Worm (Caenorhabditis elegans) whole organism, late embryonic: ENCODE data around the gene C46F9.6.

Experiments used
- F13H6.1 ChIP-seq: sonication (generic microtip); optimal IDR thresholded peaks from 2 replicates; lab custom pipeline; 2016; ENCODE audit warnings: missing genetic modification characterization, missing compliant biosample characterization
- K02D7.2 ChIP-seq: sonication (generic microtip); optimal IDR thresholded peaks from 2 replicates; lab custom pipeline; 2017; ENCODE audit warnings: mild to moderate bottlenecking, missing genetic modification characterization, missing compliant biosample characterization
- K09A11.1 ChIP-seq: sonication (generic microtip); optimal IDR thresholded peaks from 2 replicates; lab custom pipeline; 2017; ENCODE audit warnings: antibody characterized with exemption, mild to moderate bottlenecking, missing genetic modification characterization, missing compliant biosample characterization; ENCODE audit not compliant: insufficient read depth
- Y22D7AL.16 ChIP-seq: sonication (generic microtip); optimal IDR thresholded peaks from 2 replicates; lab custom pipeline; 2016; ENCODE audit warnings: missing genetic modification characterization, missing compliant biosample characterization
- ahr-1 ChIP-seq: sonication (generic microtip); optimal IDR thresholded peaks from 2 replicates; lab custom pipeline; 2016; ENCODE audit warnings: missing genetic modification characterization, missing compliant biosample characterization
- ama-1 ChIP-seq: fragments of 150-350 bp; optimal IDR thresholded peaks from 2 replicates; lab custom pipeline; 2014
- ceh-19 ChIP-seq: fragments of 200-800 bp; sonication (Bioruptor generic); optimal IDR thresholded peaks from 2 replicates; lab custom pipeline; 2018; ENCODE audit warnings: mild to moderate bottlenecking, missing genetic modification characterization, missing compliant biosample characterization
- ceh-24 ChIP-seq: sonication (generic microtip); optimal IDR thresholded peaks from 2 replicates; lab custom pipeline; 2016; ENCODE audit warnings: mild to moderate bottlenecking, missing genetic modification characterization, missing compliant biosample characterization
- ceh-30 ChIP-seq: fragments of 150-350 bp; optimal IDR thresholded peaks from 2 replicates; lab custom pipeline; 2014; ENCODE audit warnings: missing biosample characterization, missing genetic modification characterization
- ceh-31 ChIP-seq: sonication (generic microtip); optimal IDR thresholded peaks from 2 replicates; lab custom pipeline; 2016; ENCODE audit warnings: missing genetic modification characterization, missing compliant biosample characterization
- ceh-48 ChIP-seq: sonication (generic microtip); optimal IDR thresholded peaks from 2 replicates; lab custom pipeline; 2016; ENCODE audit warnings: missing genetic modification characterization, inconsistent platforms, missing compliant biosample characterization
- ceh-6 ChIP-seq: fragments of 200-800 bp; sonication (Bioruptor generic); optimal IDR thresholded peaks from 2 replicates; lab custom pipeline; 2018; ENCODE audit warnings: mild to moderate bottlenecking, missing genetic modification characterization, missing compliant biosample characterization
- ceh-9 ChIP-seq: sonication (generic microtip); optimal IDR thresholded peaks from 2 replicates; lab custom pipeline; 2016; ENCODE audit warnings: mild to moderate bottlenecking, missing genetic modification characterization, inconsistent platforms, missing compliant biosample characterization
- dmd-4 ChIP-seq: sonication (generic microtip); optimal IDR thresholded peaks from 2 replicates; lab custom pipeline; 2016; ENCODE audit warnings: borderline replicate concordance, missing genetic modification characterization, missing compliant biosample characterization
- dve-1 ChIP-seq: sonication (generic microtip); optimal IDR thresholded peaks from 2 replicates; lab custom pipeline; 2017; ENCODE audit warnings: antibody characterized with exemption, mild to moderate bottlenecking, missing genetic modification characterization, missing compliant biosample characterization
- ets-4 ChIP-seq: sonication (generic microtip); optimal IDR thresholded peaks from 2 replicates; lab custom pipeline; 2016; ENCODE audit warnings: missing genetic modification characterization, missing compliant biosample characterization
- eyg-1 ChIP-seq: sonication (generic microtip); optimal IDR thresholded peaks from 2 replicates; lab custom pipeline; 2016; ENCODE audit warnings: missing genotype, missing genetic modification characterization, missing compliant biosample characterization
- fkh-10 ChIP-seq: fragments of 150-350 bp; optimal IDR thresholded peaks from 2 replicates; lab custom pipeline; 2014; ENCODE audit warnings: missing biosample characterization, missing genetic modification reagents, missing genetic modification characterization
- gmeb-2 ChIP-seq: sonication (generic microtip); optimal IDR thresholded peaks from 2 replicates; lab custom pipeline; 2016; ENCODE audit warnings: missing genetic modification characterization, inconsistent platforms, missing compliant biosample characterization
- hlh-6 ChIP-seq: sonication (generic microtip); optimal IDR thresholded peaks from 2 replicates; lab custom pipeline; 2016; ENCODE audit warnings: missing genotype, missing genetic modification characterization, missing compliant biosample characterization
- hlh-8 ChIP-seq: sonication (generic microtip); optimal IDR thresholded peaks from 2 replicates; lab custom pipeline; 2016; ENCODE audit warnings: missing genotype, missing genetic modification characterization, missing compliant biosample characterization
- lim-6 ChIP-seq: sonication (generic microtip); optimal IDR thresholded peaks from 2 replicates; lab custom pipeline; 2016; ENCODE audit warnings: missing genetic modification characterization, missing compliant biosample characterization
- lin-11 ChIP-seq: fragments of 200-800 bp; sonication (Bioruptor generic); optimal IDR thresholded peaks from 2 replicates; lab custom pipeline; 2018; ENCODE audit warnings: mild to moderate bottlenecking, missing genetic modification characterization, missing compliant biosample characterization
- madf-2 ChIP-seq: sonication (generic microtip); optimal IDR thresholded peaks from 2 replicates; lab custom pipeline; 2017; ENCODE audit warnings: missing genetic modification characterization, missing compliant biosample characterization
- nhr-11 ChIP-seq: fragments of 150-350 bp; optimal IDR thresholded peaks from 2 replicates; lab custom pipeline; 2014; ENCODE audit warnings: missing biosample characterization, missing genetic modification characterization
- nhr-232 ChIP-seq: sonication (generic microtip); optimal IDR thresholded peaks from 2 replicates; lab custom pipeline; 2016; ENCODE audit warnings: missing genetic modification characterization, missing compliant biosample characterization
- npax-4 ChIP-seq: sonication (generic microtip); optimal IDR thresholded peaks from 2 replicates; lab custom pipeline; 2016; ENCODE audit warnings: missing genetic modification characterization, missing compliant biosample characterization
- pat-9 ChIP-seq: fragments of 200-800 bp; sonication (Bioruptor generic); optimal IDR thresholded peaks from 2 replicates; lab custom pipeline; 2018; ENCODE audit warnings: mild to moderate bottlenecking, missing genetic modification characterization, moderate library complexity, missing compliant biosample characterization
- pha-2 ChIP-seq: sonication (generic microtip); optimal IDR thresholded peaks from 2 replicates; lab custom pipeline; 2017; ENCODE audit warnings: mild to moderate bottlenecking, missing genetic modification characterization, missing compliant biosample characterization
- pha-4 ChIP-seq: fragments of 150-350 bp; optimal IDR thresholded peaks from 2 replicates; lab custom pipeline; 2018; ENCODE audit warnings: missing biosample characterization, missing genetic modification reagents, missing genetic modification characterization
- pqm-1 ChIP-seq: sonication (generic microtip); optimal IDR thresholded peaks from 2 replicates; lab custom pipeline; 2016; ENCODE audit warnings: missing genetic modification characterization, missing compliant biosample characterization
- pros-1 ChIP-seq: fragments of 150-350 bp; optimal IDR thresholded peaks from 2 replicates; lab custom pipeline; 2014; ENCODE audit warnings: missing biosample characterization, missing genetic modification reagents, missing genetic modification characterization
- rnt-1 ChIP-seq: sonication (generic microtip); optimal IDR thresholded peaks from 2 replicates; lab custom pipeline; 2016; ENCODE audit warnings: missing genetic modification characterization, missing compliant biosample characterization
- sox-2 ChIP-seq: fragments of 200-800 bp; sonication (Bioruptor generic); IDR thresholded peaks from 2 replicates; pipeline ENCODE4 v1.3.6; 2022; ENCODE audit warnings: missing genetic modification reagents, missing genetic modification characterization, missing compliant biosample characterization
- sox-4 ChIP-seq: sonication (generic microtip); optimal IDR thresholded peaks from 2 replicates; lab custom pipeline; 2017; ENCODE audit warnings: mild to moderate bottlenecking, missing genetic modification characterization, inconsistent platforms, missing compliant biosample characterization
- syd-9 ChIP-seq: sonication (generic microtip); optimal IDR thresholded peaks from 2 replicates; lab custom pipeline; 2016; ENCODE audit warnings: mild to moderate bottlenecking, missing genetic modification characterization, moderate library complexity, missing compliant biosample characterization
- tbx-2 ChIP-seq: sonication (generic microtip); optimal IDR thresholded peaks from 2 replicates; lab custom pipeline; 2016; ENCODE audit warnings: missing genetic modification characterization, missing compliant biosample characterization
- ttx-3 ChIP-seq: sonication (generic microtip); optimal IDR thresholded peaks from 2 replicates; lab custom pipeline; 2016; ENCODE audit warnings: missing genetic modification reagents, missing genetic modification characterization, missing compliant biosample characterization
- unc-3 ChIP-seq, 2 experiments: fragments of 200-800 bp in 1 of 2; sonication (Bioruptor generic) in 1 of 2; sonication (generic microtip) in 1 of 2; conservative IDR thresholded peaks in 1 of 2; optimal IDR thresholded peaks in 1 of 2; 2 replicates each; pipeline versions ENCODE4 v1.3.6 to Lab custom; 2016 to 2022; ENCODE audit warnings: missing compliant biosample characterization in 2 of 2, missing genetic modification characterization in 2 of 2, missing genetic modification reagents in 1 of 2
- unc-42 ChIP-seq: sonication (generic microtip); optimal IDR thresholded peaks from 2 replicates; lab custom pipeline; 2016; ENCODE audit warnings: missing genotype, missing genetic modification characterization, missing compliant biosample characterization
- unc-86 ChIP-seq: sonication (generic microtip); optimal IDR thresholded peaks from 2 replicates; lab custom pipeline; 2016; ENCODE audit warnings: missing genetic modification characterization, missing compliant biosample characterization
- zip-5 ChIP-seq: sonication (generic microtip); optimal IDR thresholded peaks from 2 replicates; lab custom pipeline; 2016; ENCODE audit warnings: missing genetic modification characterization, missing compliant biosample characterization

The C46F9.6 gene

ce11 chrII:1905104-1905503 is 7.1 kb downstream of the C46F9.6 start, which contains the start of gene math-22:
math-22 (plus strand) TSS chrII:1905404.
- TF ChIP-seq gmeb-2 (tag; lab: Kevin White, UChicago): no peak
- TF ChIP-seq fkh-10 (GFP tag; lab: Kevin White, UChicago): no peak
- no peak for TF ChIP-seq npax-4 (tag; lab: Kevin White, UChicago)
- no peak for TF ChIP-seq ceh-19 (GFP tag; lab: Kevin White, UChicago)
- TF ChIP-seq, all 69 proteins: peak for 0

ce11 chrII:1912741-1913140 is 14.7 kb downstream of the C46F9.6 start, which contains the start of gene math-31:
math-31 (minus strand) TSS chrII:1912841.
- TF ChIP-seq K09A11.1 (tag; lab: Kevin White, UChicago) (no peak), unc-86 (tag; lab: Kevin White, UChicago) (no peak), ama-1 (lab: Kevin White, UChicago) (no peak), ceh-48 (no peak), F13H6.1 (tag; lab: Kevin White, UChicago) (no peak), ceh-19 (GFP tag; lab: Kevin White, UChicago) (no peak), unc-42 (no peak), pat-9 (tag; lab: Kevin White, UChicago) (no peak), ahr-1 (tag; lab: Kevin White, UChicago) (no peak), K02D7.2 (tag; lab: Kevin White, UChicago) (no peak), npax-4 (tag; lab: Kevin White, UChicago) (no peak), rnt-1 (tag; lab: Kevin White, UChicago) (no peak), nhr-232 (tag; lab: Kevin White, UChicago) (no peak), Y22D7AL.16 (tag; lab: Kevin White, UChicago) (no peak), dmd-4 (tag; lab: Kevin White, UChicago) (no peak), nhr-11 (tag; lab: Kevin White, UChicago) (no peak), unc-3 (GFP tag; conservative IDR thresholded peaks at IDR 0.05; lab: Robert Waterston, UW) (no peak), unc-3 (tag; optimal IDR thresholded peaks at IDR 0.05; lab: Kevin White, UChicago) (no peak), pha-2 (tag; lab: Kevin White, UChicago) (no peak)

DNA sequence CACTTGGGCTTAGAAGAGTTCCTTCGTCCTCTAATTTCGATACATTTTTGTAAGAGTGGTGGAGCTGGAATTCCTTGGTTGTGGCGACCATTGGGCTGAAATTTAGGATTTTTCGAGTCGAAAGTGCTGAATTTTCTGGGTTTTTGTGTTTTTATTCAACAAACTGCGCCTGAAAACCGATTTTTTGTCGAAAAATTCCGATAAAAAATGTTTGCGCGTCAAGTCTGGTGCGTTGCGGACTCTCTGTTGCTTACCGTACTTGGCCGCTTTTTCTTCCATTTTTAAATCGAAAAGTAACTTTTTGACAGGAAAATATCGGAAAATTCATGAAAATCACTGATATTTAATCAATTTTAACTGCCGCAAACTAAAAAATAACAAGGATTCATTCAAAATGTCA is 19.8 kb downstream of the C46F9.6 start, which contains the start of gene bath-4:
bath-4 (minus strand) TSS at position 101 of the 400 bp plus-strand sequence.
- TF ChIP-seq ceh-6 (GFP tag; lab: Kevin White, UChicago) (no peak), ceh-30 (tag; lab: Kevin White, UChicago) (no peak), dve-1 (tag; lab: Kevin White, UChicago) (no peak), zip-5 (tag; lab: Kevin White, UChicago) (no peak), ceh-9 (tag; lab: Kevin White, UChicago) (no peak), sox-4 (tag; lab: Kevin White, UChicago) (no peak), ceh-24 (no peak), eyg-1 (tag; lab: Kevin White, UChicago) (no peak), nhr-232 (tag; lab: Kevin White, UChicago) (no peak), pros-1 (no peak), rnt-1 (tag; lab: Kevin White, UChicago) (no peak), ets-4 (tag; lab: Kevin White, UChicago) (no peak), ama-1 (lab: Kevin White, UChicago) (no peak), tbx-2 (no peak), sox-2 (no peak), hlh-8 (tag; lab: Kevin White, UChicago) (no peak), lim-6 (tag; lab: Kevin White, UChicago) (no peak)
- TF ChIP-seq, all 69 proteins: peak for 0

DNA sequence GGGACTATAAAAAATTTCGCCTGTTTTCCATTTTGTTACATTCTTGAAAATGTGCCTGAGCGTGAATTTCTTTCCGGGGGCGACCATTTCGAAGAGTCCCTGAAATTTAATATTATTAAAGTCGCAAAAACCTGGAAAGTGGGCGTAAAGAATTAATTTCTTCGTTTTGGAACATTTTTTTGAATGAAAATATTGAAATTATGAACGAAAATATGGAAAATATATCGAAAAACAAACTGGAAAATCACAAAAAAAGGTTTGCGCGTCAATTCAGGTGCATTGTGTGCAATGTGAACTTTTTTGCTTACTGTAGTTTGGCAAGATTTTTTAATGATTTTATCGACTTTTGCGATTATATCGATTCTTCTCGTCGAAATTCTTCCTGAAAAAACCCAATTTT is 23.0 kb downstream of the C46F9.6 start, which contains the start of gene bath-7:
bath-7 (minus strand) TSS at position 101 of the 400 bp plus-strand sequence.
- no peak for TF ChIP-seq nhr-232 (tag; lab: Kevin White, UChicago)
- TF ChIP-seq ets-4 (tag; lab: Kevin White, UChicago): no peak
- no peak for TF ChIP-seq ttx-3 (tag; lab: Kevin White, UChicago)
- TF ChIP-seq lin-11 (tag; lab: Kevin White, UChicago): no peak
- no peak for TF ChIP-seq madf-2 (tag; lab: Kevin White, UChicago)
- TF ChIP-seq eyg-1 (tag; lab: Kevin White, UChicago): no peak
- TF ChIP-seq dve-1 (tag; lab: Kevin White, UChicago): no peak
- TF ChIP-seq pqm-1: no peak
- no peak for TF ChIP-seq Y22D7AL.16 (tag; lab: Kevin White, UChicago)
- TF ChIP-seq pat-9 (tag; lab: Kevin White, UChicago): no peak
- TF ChIP-seq pha-4 (tag; lab: Kevin White, UChicago): no peak
- TF ChIP-seq ceh-31 (tag; lab: Kevin White, UChicago): no peak
- no peak for TF ChIP-seq syd-9 (tag; lab: Kevin White, UChicago)
- no peak for TF ChIP-seq hlh-6 (tag; lab: Kevin White, UChicago)
- no peak for TF ChIP-seq unc-42
- TF ChIP-seq nhr-11 (tag; lab: Kevin White, UChicago): no peak
